Worm (Caenorhabditis elegans): ENCODE measurements around the gene fbxa-69.

fbxa-69 gene

ce11 chrV:15776651-15777050, 39.1 kb downstream of the fbxa-69 start, which contains the start of gene nhr-283:
Gene nhr-283, minus strand, starts transcription at chrV:15776751.
- no peak for TF ChIP-seq dao-5 (tag; optimal IDR thresholded peaks at IDR 0.05)
- TF ChIP-seq him-1 (tag; optimal IDR thresholded peaks at IDR 0.05), result no peak
- no peak for TF ChIP-seq W03F9.2 (tag; optimal IDR thresholded peaks at IDR 0.05)

- TF ChIP-seq him-1 (tag; optimal IDR thresholded peaks at IDR 0.05) (no peak), W03F9.2 (tag; optimal IDR thresholded peaks at IDR 0.05) (no peak), dao-5 (tag; optimal IDR thresholded peaks at IDR 0.05) (no peak)
Observed at ce11 chrV:15773941-15774340, 41.8 kb downstream of the fbxa-69 start.

- no peak for TF ChIP-seq dao-5 (tag; optimal IDR thresholded peaks at IDR 0.05)
- no peak for TF ChIP-seq him-1 (tag; optimal IDR thresholded peaks at IDR 0.05)
- no peak for TF ChIP-seq W03F9.2 (tag; optimal IDR thresholded peaks at IDR 0.05)
Observed at ce11 chrV:15773141-15773540, 42.6 kb downstream of the fbxa-69 start, which contains the start of gene nhr-60. Gene nhr-60, minus strand, starts transcription at chrV:15773241.

ce11 chrV:15769072-15769471, 46.7 kb downstream of the fbxa-69 start, which contains the start of gene F57A10.4:
Gene F57A10.4, plus strand, starts transcription at chrV:15769438.
- TF ChIP-seq W03F9.2 (tag; optimal IDR thresholded peaks at IDR 0.05) (no peak), him-1 (tag; optimal IDR thresholded peaks at IDR 0.05) (no peak), dao-5 (tag; optimal IDR thresholded peaks at IDR 0.05) (no peak)

- TF ChIP-seq W03F9.2 (tag; optimal IDR thresholded peaks at IDR 0.05) (peak; percentile 95), dao-5 (tag; optimal IDR thresholded peaks at IDR 0.05) (no peak), him-1 (tag; optimal IDR thresholded peaks at IDR 0.05) (peak; percentile 47)
Observed at ce11 chrV:15766122-15766594, 49.6 kb downstream of the fbxa-69 start, which contains the start of the genes haf-3 and F57A10.2. Gene haf-3, minus strand, starts transcription at chrV:15766172. Gene F57A10.2, plus strand, starts transcription at chrV:15766575.

All from whole organism, L4/young adult.